Worm (Caenorhabditis elegans): Measurements from ENCODE around the gene T12C9.7.
A peak's percentile ranks its signal among the peaks of the same experiment; 100 is the strongest.

Gene T12C9.7

ce11 chrII:4470972-4471645 lies 10.4 kb upstream of the T12C9.7 start, which contains the start of gene W06B4.1 (continued):
- peak; percentile 14 for TF ChIP-seq athp-1 (tag; optimal IDR thresholded peaks at IDR 0.05)
- TF ChIP-seq F49E8.2 (tag; optimal IDR thresholded peaks at IDR 0.05; ENCODE audit: insufficient read depth): peak; percentile 64
- TF ChIP-seq D2030.7 (GFP tag; IDR thresholded peaks at IDR 0.05): peak; percentile 87
- peak; percentile 76 for TF ChIP-seq F33H1.4 (GFP tag; IDR thresholded peaks at IDR 0.05)
- peak; percentile 92 for TF ChIP-seq ceh-91 (GFP tag; IDR thresholded peaks at IDR 0.05)
- no peak for TF ChIP-seq madf-3 (GFP tag; IDR thresholded peaks at IDR 0.05)
- peak; percentile 25; the same call in 1 of the 2 replicates for TF ChIP-seq B0336.3 (GFP tag; IDR thresholded peaks at IDR 0.05)
- no peak for TF ChIP-seq sdz-38 (tag; optimal IDR thresholded peaks at IDR 0.05)
- peak; percentile 13; the same call in 1 of the 2 replicates for TF ChIP-seq nfyb-1 (GFP tag; IDR thresholded peaks at IDR 0.05)
- TF ChIP-seq tlf-1 (GFP tag; optimal IDR thresholded peaks at IDR 0.05): peak; percentile 85
- TF ChIP-seq efl-1 (GFP tag; optimal IDR thresholded peaks at IDR 0.05): peak; percentile 94
- peak; percentile 74 for TF ChIP-seq dox-1 (GFP tag; IDR thresholded peaks at IDR 0.05)
- TF ChIP-seq dpl-1 (GFP tag; optimal IDR thresholded peaks at IDR 0.05): peak; percentile 87
- no peak for TF ChIP-seq sptf-2 (GFP tag; optimal IDR thresholded peaks at IDR 0.05)
- TF ChIP-seq mel-28 (tag; optimal IDR thresholded peaks at IDR 0.05; ENCODE audit: borderline replicate concordance): no peak
- no peak for TF ChIP-seq F10E7.11 (tag; optimal IDR thresholded peaks at IDR 0.05)

ce11 chrII:4468897-4469459 lies 8.2 kb upstream of the T12C9.7 start:
- TF ChIP-seq pbrm-1 (GFP tag; IDR thresholded peaks at IDR 0.05) (no peak), dox-1 (GFP tag; IDR thresholded peaks at IDR 0.05) (peak; percentile 22; the same call in 1 of the 2 replicates), zim-3 (tag; optimal IDR thresholded peaks at IDR 0.05) (no peak), unc-130 (GFP tag; optimal IDR thresholded peaks at IDR 0.05) (no peak), somi-1 (GFP tag; optimal IDR thresholded peaks at IDR 0.05) (no peak), madf-8 (GFP tag; conservative IDR thresholded peaks at IDR 0.05) (no peak), hlh-26 (GFP tag; conservative IDR thresholded peaks at IDR 0.05) (no peak), lir-1 (GFP tag; conservative IDR thresholded peaks at IDR 0.05) (no peak), Y53G8AR.9 (GFP tag; conservative IDR thresholded peaks at IDR 0.05) (no peak), mel-28 (tag; optimal IDR thresholded peaks at IDR 0.05; ENCODE audit: borderline replicate concordance) (no peak), nfya-2 (GFP tag; IDR thresholded peaks at IDR 0.05) (no peak), atf-7 (tag; optimal IDR thresholded peaks at IDR 0.05) (no peak), ekl-4 (GFP tag; IDR thresholded peaks at IDR 0.05) (no peak), tlf-1 (GFP tag; optimal IDR thresholded peaks at IDR 0.05) (no peak), attf-5 (GFP tag; optimal IDR thresholded peaks at IDR 0.05) (peak; percentile 4), efl-1 (GFP tag; optimal IDR thresholded peaks at IDR 0.05) (no peak), nhr-80 (tag; optimal IDR thresholded peaks at IDR 0.05) (peak; percentile 77), K12H6.12 (tag; optimal IDR thresholded peaks at IDR 0.05) (no peak), attf-6 (GFP tag; IDR thresholded peaks at IDR 0.05) (no peak), cebp-1 (GFP tag; IDR thresholded peaks at IDR 0.05) (no peak), cebp-1 (tag; optimal IDR thresholded peaks at IDR 0.05) (peak; percentile 19), hmg-1.2 (GFP tag; IDR thresholded peaks at IDR 0.05) (peak; percentile 38; the same call in 1 of the 2 replicates), F39B2.1 (GFP tag; IDR thresholded peaks at IDR 0.05) (no peak), C17E4.6 (GFP tag; IDR thresholded peaks at IDR 0.05) (no peak), rpc-1 (optimal IDR thresholded peaks at IDR 0.05) (no peak), rpc-1 (tag; optimal IDR thresholded peaks at IDR 0.05) (no peak), mcd-1 (GFP tag; IDR thresholded peaks at IDR 0.05) (no peak), F37B4.10 (GFP tag; IDR thresholded peaks at IDR 0.05) (no peak)

All from whole organism, young adult.